Fruit fly (Drosophila melanogaster) whole organism, adult: Measurements from ENCODE around the gene WDR79.
A peak's percentile ranks its signal among the peaks of the same experiment; 100 is the strongest.

Experiments
- CG11617 ChIP-seq: fragments of 200-800 bp; sonication (Bioruptor generic); optimal IDR thresholded peaks from 2 replicates; lab custom pipeline; 2017; ENCODE audit warnings: mild to moderate bottlenecking, missing biosample characterization, missing genetic modification reagents, missing genetic modification characterization
- CG12768 ChIP-seq: fragments of 200-800 bp; sonication (Bioruptor generic); optimal IDR thresholded peaks from 2 replicates; lab custom pipeline; 2017; ENCODE audit warnings: missing biosample characterization, missing genetic modification characterization, mild to moderate bottlenecking, moderate library complexity, missing genetic modification reagents
- CG14711 ChIP-seq: fragments of 200-800 bp; sonication (Bioruptor generic); optimal IDR thresholded peaks from 2 replicates; lab custom pipeline; 2018; ENCODE audit warnings: missing biosample characterization, mild to moderate bottlenecking, missing genetic modification characterization, moderate library complexity
- CG1620 ChIP-seq: fragments of 200-800 bp; sonication (Bioruptor generic); optimal IDR thresholded peaks from 2 replicates; lab custom pipeline; 2016; ENCODE audit warnings: missing biosample characterization, missing genetic modification characterization
- CG33017 ChIP-seq: fragments of 200-800 bp; sonication (Bioruptor generic); optimal IDR thresholded peaks from 2 replicates; lab custom pipeline; 2018; ENCODE audit warnings: missing biosample characterization, mild to moderate bottlenecking, missing genetic modification characterization, moderate library complexity
- CG5204 ChIP-seq: fragments of 200-800 bp; sonication (Bioruptor generic); optimal IDR thresholded peaks from 2 replicates; lab custom pipeline; 2016; ENCODE audit warnings: missing biosample characterization, missing genetic modification characterization
- CG7045 ChIP-seq: fragments of 200-800 bp; sonication (Bioruptor generic); optimal IDR thresholded peaks from 2 replicates; lab custom pipeline; 2017; ENCODE audit warnings: missing biosample characterization, mild to moderate bottlenecking, missing genetic modification characterization
- CG7101 ChIP-seq: fragments of 200-800 bp; sonication (Bioruptor generic); optimal IDR thresholded peaks from 2 replicates; lab custom pipeline; 2018; ENCODE audit warnings: missing biosample characterization, mild to moderate bottlenecking, missing genetic modification characterization, moderate library complexity
- Clk ChIP-seq: fragments of 200-800 bp; sonication (Bioruptor generic); optimal IDR thresholded peaks from 2 replicates; lab custom pipeline; 2017; ENCODE audit warnings: missing biosample characterization, missing genetic modification characterization
- Crg-1 ChIP-seq: fragments of 200-800 bp; sonication (Bioruptor generic); optimal IDR thresholded peaks from 2 replicates; lab custom pipeline; 2016; ENCODE audit warnings: missing biosample characterization, missing genetic modification characterization
- Hr96 ChIP-seq: fragments of 200-800 bp; sonication (Bioruptor generic); optimal IDR thresholded peaks from 2 replicates; lab custom pipeline; 2016; ENCODE audit warnings: missing biosample characterization, missing genetic modification characterization
- Mnt ChIP-seq: fragments of 200-800 bp; sonication (Bioruptor generic); optimal IDR thresholded peaks from 2 replicates; lab custom pipeline; 2016; ENCODE audit warnings: missing biosample characterization, mild to moderate bottlenecking, missing genetic modification characterization
- bab1 ChIP-seq: fragments of 200-800 bp; sonication (Bioruptor generic); optimal IDR thresholded peaks from 3 replicates; lab custom pipeline; 2019; ENCODE audit warnings: missing biosample characterization, mild to moderate bottlenecking, missing genetic modification characterization, moderate library complexity
- cic ChIP-seq: fragments of 200-800 bp; sonication (Bioruptor generic); optimal IDR thresholded peaks from 2 replicates; lab custom pipeline; 2017; ENCODE audit warnings: missing biosample characterization, mild to moderate bottlenecking, missing genetic modification characterization, moderate library complexity
- cnc ChIP-seq, 2 experiments: fragments of >200 bp; optimal IDR thresholded peaks; 2 replicates each; lab custom pipeline; 2017
- kay ChIP-seq: fragments of 200-800 bp; sonication (Bioruptor generic); peaks from one replicate; lab custom pipeline; 2016; ENCODE audit warnings: missing biosample characterization, missing genetic modification characterization, borderline replicate concordance
- ovo ChIP-seq: fragments of 200-800 bp; sonication (Bioruptor generic); optimal IDR thresholded peaks from 2 replicates; lab custom pipeline; 2016; ENCODE audit warnings: missing biosample characterization, missing genetic modification characterization
- pad ChIP-seq: fragments of 200-800 bp; sonication (Bioruptor generic); optimal IDR thresholded peaks from 3 replicates; lab custom pipeline; 2017; ENCODE audit warnings: missing biosample characterization, missing genetic modification characterization, mild to moderate bottlenecking, moderate library complexity, missing genetic modification reagents
- tj ChIP-seq: fragments of 200-800 bp; sonication (Bioruptor generic); optimal IDR thresholded peaks from 3 replicates; lab custom pipeline; 2017; ENCODE audit warnings: missing biosample characterization, mild to moderate bottlenecking, missing genetic modification characterization, moderate library complexity
- toe ChIP-seq: fragments of 200-800 bp; sonication (Bioruptor generic); optimal IDR thresholded peaks from 2 replicates; lab custom pipeline; 2016; ENCODE audit warnings: missing biosample characterization, missing genetic modification characterization

Gene WDR79

dm6 chr2L:6124815-6125214 is 2.8 kb downstream of the WDR79 start, which contains the start of gene Arpc4:
TSS of gene Arpc4 (plus strand) at chr2L:6125132.
- no peak for TF ChIP-seq pad (GFP tag; lab: Kevin White, UChicago)
- peak; percentile 12 for TF ChIP-seq CG7045 (GFP tag; lab: Kevin White, UChicago)
- no peak for TF ChIP-seq Clk (GFP tag; lab: Kevin White, UChicago)
- TF ChIP-seq CG7101, result peak; percentile 45
- no peak for TF ChIP-seq bab1
- TF ChIP-seq CG14711 (tag; lab: Kevin White, UChicago), result peak; percentile 52
- TF ChIP-seq tj (GFP tag; lab: Kevin White, UChicago), result peak; percentile 11
- TF ChIP-seq Mnt (GFP tag; lab: Kevin White, UChicago), result no peak
- no peak for TF ChIP-seq CG12768 (GFP tag; lab: Kevin White, UChicago)
- TF ChIP-seq CG5204 (GFP tag; lab: Kevin White, UChicago), result peak; percentile 16
- TF ChIP-seq toe (GFP tag; lab: Kevin White, UChicago), result no peak
- TF ChIP-seq CG1620, result peak; percentile 21
- no peak for TF ChIP-seq kay
- peak; percentile 46 for TF ChIP-seq CG33017 (tag; lab: Kevin White, UChicago)

- TF ChIP-seq Hr96 (GFP tag; lab: Kevin White, UChicago) (no peak), cnc (optimal IDR thresholded peaks at IDR 0.05; lab: Kevin White, UChicago) (no peak), kay (no peak), toe (GFP tag; lab: Kevin White, UChicago) (no peak), Clk (GFP tag; lab: Kevin White, UChicago) (no peak), CG14711 (tag; lab: Kevin White, UChicago) (no peak), CG33017 (tag; lab: Kevin White, UChicago) (no peak), cic (GFP tag; lab: Kevin White, UChicago) (no peak), CG11617 (no peak)
Observed at dm6 chr2L:6118212-6118611, 9.4 kb downstream of the WDR79 start, which contains the start of gene CG31642. TSS of gene CG31642 (plus strand) at chr2L:6118512.

dm6 chr2L:6110781-6111180 is 16.8 kb downstream of the WDR79 start:
- TF ChIP-seq CG1620 (no peak), kay (peak; percentile 66)

- TF ChIP-seq Crg-1 (no peak), pad (GFP tag; lab: Kevin White, UChicago) (no peak), CG5204 (GFP tag; lab: Kevin White, UChicago) (no peak)
Observed at dm6 chr2L:6109313-6109847, 18.2 kb downstream of the WDR79 start.

- TF ChIP-seq tj (GFP tag; lab: Kevin White, UChicago), result peak; percentile 84
- TF ChIP-seq CG14711 (tag; lab: Kevin White, UChicago), result no peak
- TF ChIP-seq bab1, result peak; percentile 26
- TF ChIP-seq ovo, result peak; percentile 51
Observed at dm6 chr2L:6100202-6100689, 27.3 kb downstream of the WDR79 start, which contains the start of gene stai. TSS of gene stai (plus strand) at chr2L:6100377.

- peak; percentile 81 for TF ChIP-seq kay
- no peak for TF ChIP-seq CG1620
Observed at dm6 chr2L:6099270-6099644, 28.3 kb downstream of the WDR79 start.

- TF ChIP-seq CG1620, result peak; percentile 52
- TF ChIP-seq pad (GFP tag; lab: Kevin White, UChicago), result no peak
- no peak for TF ChIP-seq CG7045 (GFP tag; lab: Kevin White, UChicago)
- no peak for TF ChIP-seq Crg-1
- TF ChIP-seq toe (GFP tag; lab: Kevin White, UChicago), result no peak
- TF ChIP-seq kay, result no peak
- peak; percentile 10 for TF ChIP-seq CG7101
- TF ChIP-seq CG11617, result peak; percentile 36
- peak; percentile 73 for TF ChIP-seq cic (GFP tag; lab: Kevin White, UChicago)
- TF ChIP-seq CG5204 (GFP tag; lab: Kevin White, UChicago), result no peak
- peak; percentile 29 for TF ChIP-seq ovo
- peak; percentile 65 for TF ChIP-seq Mnt (GFP tag; lab: Kevin White, UChicago)
- TF ChIP-seq CG12768 (GFP tag; lab: Kevin White, UChicago), result no peak
- no peak for TF ChIP-seq Hr96 (GFP tag; lab: Kevin White, UChicago)
- no peak for TF ChIP-seq tj (GFP tag; lab: Kevin White, UChicago)
- TF ChIP-seq CG14711 (tag; lab: Kevin White, UChicago), result no peak
- peak; percentile 48 for TF ChIP-seq CG33017 (tag; lab: Kevin White, UChicago)
- peak; percentile 87 for TF ChIP-seq bab1
- no peak for TF ChIP-seq Clk (GFP tag; lab: Kevin White, UChicago)
- TF ChIP-seq cnc (optimal IDR thresholded peaks at IDR 0.05; lab: Kevin White, UChicago), result no peak
Observed at dm6 chr2L:6098479-6099269, 28.9 kb downstream of the WDR79 start, which contains the start of gene CG9175. TSS of gene CG9175 (minus strand) at chr2L:6098966.
